Fruit fly (Drosophila melanogaster): ENCODE measurements around the gene ttk.

- no peak for TF ChIP-seq CTCF (optimal IDR thresholded peaks at IDR 0.05)
- TF ChIP-seq CG8478 (optimal IDR thresholded peaks at IDR 0.05), result no peak
Observed at dm6 chr3R:31736776-31737175, 23.1 kb downstream of the ttk start, which contains the start of the genes CstF50 and CG11563.

All from S2 (cell line).